Fruit fly (Drosophila melanogaster): ENCODE measurements around the gene BicD.

BicD gene

dm6 chr2L:17429788-17430587 is 43.0 kb downstream of the BicD start (continued):
- TF ChIP-seq CG15479 (GFP tag; optimal IDR thresholded peaks at IDR 0.05): no peak
- peak; percentile 94 for TF ChIP-seq CG10267 (tag; optimal IDR thresholded peaks at IDR 0.05)
- no peak; the same call in 2 of the 3 replicates for TF ChIP-seq sr (GFP tag; IDR thresholded peaks at IDR 0.05)
- TF ChIP-seq Hand (GFP tag; optimal IDR thresholded peaks at IDR 0.05): peak; percentile 88
- TF ChIP-seq Trl (optimal IDR thresholded peaks at IDR 0.05): peak; percentile 60 to 68
- no peak for TF ChIP-seq Trl (GFP tag; optimal IDR thresholded peaks at IDR 0.05)
- TF ChIP-seq Ptx1 (GFP tag; IDR thresholded peaks at IDR 0.05): peak; percentile 83
- peak; percentile 71; the same call in 1 of the 2 replicates for TF ChIP-seq gt (GFP tag; IDR thresholded peaks at IDR 0.05)
- TF ChIP-seq CG6813 (GFP tag; optimal IDR thresholded peaks at IDR 0.05): peak; percentile 93
- peak; percentile 25 for TF ChIP-seq Hey (tag; optimal IDR thresholded peaks at IDR 0.05)
- no peak for TF ChIP-seq Hr39 (optimal IDR thresholded peaks at IDR 0.05)
- peak; percentile 92 for TF ChIP-seq CG11093 (GFP tag; IDR thresholded peaks at IDR 0.05)
- no peak for TF ChIP-seq Kr (GFP tag; optimal IDR thresholded peaks at IDR 0.05)
- TF ChIP-seq CG17568 (GFP tag; optimal IDR thresholded peaks at IDR 0.05): peak; percentile 85
- TF ChIP-seq chn (GFP tag; optimal IDR thresholded peaks at IDR 0.05): peak; percentile 27
- peak; percentile 93 for TF ChIP-seq esg (GFP tag; conservative IDR thresholded peaks at IDR 0.05)
- peak; percentile 75 for TF ChIP-seq CG4360 (GFP tag; IDR thresholded peaks at IDR 0.05)
- peak; percentile 90 for TF ChIP-seq CG8281 (tag; optimal IDR thresholded peaks at IDR 0.05)
- peak; percentile 91 for TF ChIP-seq CG1529 (GFP tag; optimal IDR thresholded peaks at IDR 0.05)
- TF ChIP-seq ftz-f1 (GFP tag; optimal IDR thresholded peaks at IDR 0.05): peak; percentile 95
- TF ChIP-seq CG16815 (GFP tag; optimal IDR thresholded peaks at IDR 0.05): peak; percentile 79
- peak; percentile 55 for TF ChIP-seq klu (GFP tag; IDR thresholded peaks at IDR 0.05)
- TF ChIP-seq CG1792 (GFP tag; optimal IDR thresholded peaks at IDR 0.05): no peak
- TF ChIP-seq Adf1 (GFP tag; IDR thresholded peaks at IDR 0.05): peak; percentile 47
- peak; percentile 40; the same call in 1 of the 2 replicates for TF ChIP-seq Dip2 (GFP tag; IDR thresholded peaks at IDR 0.05)
- no peak for TF ChIP-seq HmgD (GFP tag; optimal IDR thresholded peaks at IDR 0.05)
- TF ChIP-seq trem (tag; optimal IDR thresholded peaks at IDR 0.05): peak; percentile 94
- TF ChIP-seq pum (GFP tag; optimal IDR thresholded peaks at IDR 0.05): peak; percentile 52
- TF ChIP-seq Rfx (GFP tag; IDR thresholded peaks at IDR 0.05): peak; percentile 58; the same call in 1 of the 2 replicates
- TF ChIP-seq crp (GFP tag; optimal IDR thresholded peaks at IDR 0.05): peak in 1 of 2 experiments; percentile 44
- no peak for TF ChIP-seq dan (GFP tag; IDR thresholded peaks at IDR 0.05)
- peak; percentile 95 for TF ChIP-seq lab (GFP tag; optimal IDR thresholded peaks at IDR 0.05)
- TF ChIP-seq Meics (GFP tag; optimal IDR thresholded peaks at IDR 0.05): peak; percentile 96
- TF ChIP-seq Eip74EF (GFP tag; optimal IDR thresholded peaks at IDR 0.05): peak in 1 of 2 experiments; percentile 67
- TF ChIP-seq usp (GFP tag; optimal IDR thresholded peaks at IDR 0.05): no peak
- peak; percentile 91 for TF ChIP-seq Ets65A (GFP tag)
- TF ChIP-seq psq (GFP tag; optimal IDR thresholded peaks at IDR 0.05): peak; percentile 86
- TF ChIP-seq vnd (GFP tag; IDR thresholded peaks at IDR 0.05; ENCODE audit: partially characterized antibody): no peak
- no peak for TF ChIP-seq Tbp (GFP tag; optimal IDR thresholded peaks at IDR 0.05)
- no peak for TF ChIP-seq Neu2 (GFP tag; optimal IDR thresholded peaks at IDR 0.05; ENCODE audit: borderline replicate concordance)
- TF ChIP-seq CG18764 (GFP tag; optimal IDR thresholded peaks at IDR 0.05): peak; percentile 89
- peak; percentile 97 for TF ChIP-seq CG14710 (tag; optimal IDR thresholded peaks at IDR 0.05)
- no peak for TF ChIP-seq Stat92E (GFP tag; optimal IDR thresholded peaks at IDR 0.05)
- no peak for TF ChIP-seq pfk (GFP tag; optimal IDR thresholded peaks at IDR 0.05)
- TF ChIP-seq D19B (GFP tag; optimal IDR thresholded peaks at IDR 0.05): peak; percentile 84
- TF ChIP-seq zf30C (GFP tag; optimal IDR thresholded peaks at IDR 0.05): peak; percentile 53
- no peak for TF ChIP-seq Scr (GFP tag; IDR thresholded peaks at IDR 0.05; ENCODE audit: partially characterized antibody)
- no peak for TF ChIP-seq gfzf (GFP tag; optimal IDR thresholded peaks at IDR 0.05)
- TF ChIP-seq BtbVII (GFP tag; optimal IDR thresholded peaks at IDR 0.05): peak; percentile 95

Data from whole organism, embryonic.